Fruit fly (Drosophila melanogaster) whole organism, larva: Measurements from ENCODE around the gene Snoo.

Experiments used
- noc ChIP-seq: fragments of 200-800 bp; sonication (Bioruptor generic); optimal IDR thresholded peaks from 3 replicates; lab custom pipeline; 2019; ENCODE audit warnings: missing biosample characterization, mild to moderate bottlenecking, missing genetic modification characterization, moderate library complexity

Snoo gene

dm6 chr2L:8001694-8002627, 18.0 kb upstream of the Snoo start:
- peak; percentile 75 for TF ChIP-seq noc (tag; lab: Kevin White, UChicago)

- peak; percentile 80 for TF ChIP-seq noc (tag; lab: Kevin White, UChicago)
These were observed 16.6 kb upstream of the Snoo start for dm6 chr2L:8000578-8001040.

dm6 chr2L:7998655-7999054, 14.7 kb upstream of the Snoo start, which contains the start of gene Sirup:
Gene Sirup, plus strand, starts transcription at chr2L:7998869.
- TF ChIP-seq noc (tag; lab: Kevin White, UChicago) = no peak

DNA sequence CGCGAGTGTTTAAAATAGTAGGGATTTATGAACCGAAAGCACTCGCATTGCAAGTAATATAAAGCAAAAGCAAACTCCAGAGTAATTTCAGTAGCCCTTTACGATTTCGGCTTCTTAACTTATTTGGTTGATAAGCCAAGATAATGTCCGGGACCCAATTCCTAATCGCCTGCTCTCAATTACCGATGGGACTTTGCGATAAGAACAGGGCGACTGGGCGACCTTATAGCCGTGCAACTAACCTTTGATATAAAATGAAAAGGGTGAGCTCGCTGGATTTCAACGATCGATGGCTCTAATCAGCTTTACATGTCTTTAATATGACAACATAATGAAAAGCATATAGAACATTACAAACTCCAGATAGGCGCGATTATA, 14.1 kb upstream of the Snoo start, which contains the start of gene CG7227:
CG7227 (minus strand) TSS at position 72 of the 378 bp plus-strand sequence.
- no peak for TF ChIP-seq noc (tag; lab: Kevin White, UChicago)

- TF ChIP-seq noc (tag; lab: Kevin White, UChicago) = no peak
These were observed 13.5 kb upstream of the Snoo start for dm6 chr2L:7997290-7998079.

- peak; percentile 63 for TF ChIP-seq noc (tag; lab: Kevin White, UChicago)
These were observed 10.2 kb upstream of the Snoo start, which contains the start of gene pes for dm6 chr2L:7993984-7994854. Gene pes, minus strand, starts transcription at chr2L:7994184.

dm6 chr2L:7993062-7993685, 9.2 kb upstream of the Snoo start:
- no peak for TF ChIP-seq noc (tag; lab: Kevin White, UChicago)

dm6 chr2L:7992654-7993053, 8.7 kb upstream of the Snoo start:
- TF ChIP-seq noc (tag; lab: Kevin White, UChicago) = no peak

DNA sequence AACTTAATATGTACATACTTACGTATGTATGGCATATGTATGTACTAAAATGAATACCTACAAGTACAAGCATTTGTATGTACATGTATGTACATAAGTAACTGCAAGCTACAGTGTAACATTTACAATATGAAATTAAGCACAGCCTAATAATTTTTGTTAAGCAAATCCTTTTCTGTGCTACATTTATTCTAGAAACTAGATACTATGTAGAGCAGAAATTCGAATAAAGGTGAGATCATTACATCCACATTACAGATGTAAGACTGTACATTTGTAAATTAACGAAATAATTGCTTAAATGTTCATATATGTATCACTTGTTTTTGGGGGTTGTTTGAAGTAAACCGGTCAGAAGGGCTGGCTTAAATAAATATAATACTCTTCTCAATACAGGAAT, 8.0 kb upstream of the Snoo start:
- no peak for TF ChIP-seq noc (tag; lab: Kevin White, UChicago)

- no peak for TF ChIP-seq noc (tag; lab: Kevin White, UChicago)
These were observed 7.4 kb upstream of the Snoo start for dm6 chr2L:7991391-7991876.

DNA sequence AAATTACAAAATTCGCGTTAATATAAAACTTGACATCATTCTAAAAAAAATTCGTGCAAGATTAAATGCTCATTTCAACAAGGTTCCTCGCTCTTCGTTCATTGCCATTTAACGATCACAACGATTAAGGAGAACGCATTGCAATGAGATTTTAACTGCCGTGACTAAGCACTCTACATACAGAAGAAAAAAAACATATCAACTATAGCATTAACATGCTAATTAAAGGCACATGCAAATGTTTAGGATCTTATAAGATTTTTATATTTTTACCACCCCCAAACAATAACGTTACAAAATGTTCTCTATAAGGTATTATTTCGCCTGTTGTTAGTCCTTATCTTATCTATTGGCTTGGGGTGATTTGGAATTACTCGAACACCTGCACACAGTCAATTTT, 6.7 kb upstream of the Snoo start:
- TF ChIP-seq noc (tag; lab: Kevin White, UChicago) = no peak

DNA sequence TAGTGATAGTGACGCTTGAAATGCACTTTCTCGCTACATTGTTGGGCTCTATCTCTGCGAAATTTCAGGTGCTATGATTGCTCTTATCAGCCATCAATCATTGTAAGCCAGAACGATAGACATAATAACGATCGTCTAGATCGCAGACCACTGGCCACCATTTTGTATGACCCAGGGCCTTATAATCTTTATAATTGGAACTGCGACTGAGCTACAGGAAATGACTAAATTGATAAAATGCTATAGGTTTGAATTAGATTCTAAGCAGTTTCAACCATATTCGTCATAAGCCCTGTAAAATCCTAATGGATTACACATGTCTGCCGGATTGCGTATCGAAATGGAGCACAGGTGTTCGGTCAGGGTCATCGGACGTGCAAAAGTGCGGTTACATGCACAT, 5.9 kb upstream of the Snoo start:
- TF ChIP-seq noc (tag; lab: Kevin White, UChicago) = peak; percentile 22

DNA sequence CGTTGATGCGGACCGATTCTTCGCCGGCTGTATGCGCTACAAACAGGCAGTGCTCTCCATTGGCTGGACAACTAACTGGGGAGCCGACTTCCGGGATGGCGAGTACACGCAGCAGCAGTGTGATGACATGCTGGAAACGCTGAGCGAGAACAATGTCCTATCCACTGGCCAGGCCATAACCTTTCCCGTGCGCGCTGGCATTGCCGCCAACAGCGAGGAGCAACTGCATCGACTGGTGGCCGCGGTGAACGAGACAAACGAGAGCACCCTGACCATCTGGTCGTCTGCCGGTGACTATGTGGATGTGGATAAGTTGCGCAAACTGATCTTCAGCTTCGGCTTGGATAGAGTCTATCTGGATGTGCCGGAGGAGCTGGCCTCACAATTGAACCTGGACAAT, 2.2 kb upstream of the Snoo start:
- TF ChIP-seq noc (tag; lab: Kevin White, UChicago) = no peak

DNA sequence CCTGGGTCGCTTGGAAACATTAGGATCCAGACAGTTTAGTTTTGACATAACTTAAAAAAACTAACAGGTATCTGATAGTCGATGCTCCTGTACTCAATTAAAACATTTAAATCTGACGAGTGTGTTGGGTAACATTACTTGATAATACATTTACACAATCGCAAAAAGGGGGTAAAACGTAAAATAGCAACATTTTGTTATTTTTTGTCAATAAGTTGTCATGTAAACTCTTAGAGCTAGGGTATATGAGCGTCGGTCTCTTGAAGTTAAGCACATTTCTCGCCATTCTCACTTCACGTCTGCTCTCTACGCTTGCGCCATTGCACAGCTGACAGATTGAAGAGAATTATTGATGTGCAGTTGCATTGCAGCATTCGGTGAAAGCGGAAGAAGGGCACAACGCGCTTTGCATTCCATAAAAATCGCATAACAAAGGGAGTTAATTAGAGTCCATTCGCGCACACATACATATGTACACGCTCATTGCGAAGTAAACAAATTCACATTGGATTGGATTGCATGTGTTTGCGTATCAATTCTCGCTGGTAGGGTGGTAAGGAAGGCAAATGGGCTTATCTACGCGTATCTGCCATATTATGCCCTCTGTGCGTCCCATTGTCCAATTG, 1.0 kb upstream of the Snoo start:
- no peak for TF ChIP-seq noc (tag; lab: Kevin White, UChicago)
